Worm (Caenorhabditis elegans): Measurements from ENCODE around the gene C07D8.6.

ce11 chrX:7316485-7317391 lies 24.6 kb upstream of the C07D8.6 start, which contains the start of the genes spp-2 and spp-6:
- TF ChIP-seq ztf-1 (GFP tag; conservative IDR thresholded peaks at IDR 0.05) (no peak), ZK546.5 (tag; optimal IDR thresholded peaks at IDR 0.05) (no peak), lin-13 (GFP tag; optimal IDR thresholded peaks at IDR 0.05) (no peak), Y55F3AM.14 (GFP tag; optimal IDR thresholded peaks at IDR 0.05) (no peak), unc-62 (GFP tag; optimal IDR thresholded peaks at IDR 0.05) (no peak), mdl-1 (tag; optimal IDR thresholded peaks at IDR 0.05) (no peak), lsy-2 (tag; optimal IDR thresholded peaks at IDR 0.05) (no peak), nhr-12 (tag; optimal IDR thresholded peaks at IDR 0.05) (no peak), dmd-4 (tag; optimal IDR thresholded peaks at IDR 0.05) (no peak), lin-39 (tag; optimal IDR thresholded peaks at IDR 0.05) (no peak)
